Comparison of ENCODE assay signal across 3 fruit fly cellular contexts in the genomic region with DNA sequence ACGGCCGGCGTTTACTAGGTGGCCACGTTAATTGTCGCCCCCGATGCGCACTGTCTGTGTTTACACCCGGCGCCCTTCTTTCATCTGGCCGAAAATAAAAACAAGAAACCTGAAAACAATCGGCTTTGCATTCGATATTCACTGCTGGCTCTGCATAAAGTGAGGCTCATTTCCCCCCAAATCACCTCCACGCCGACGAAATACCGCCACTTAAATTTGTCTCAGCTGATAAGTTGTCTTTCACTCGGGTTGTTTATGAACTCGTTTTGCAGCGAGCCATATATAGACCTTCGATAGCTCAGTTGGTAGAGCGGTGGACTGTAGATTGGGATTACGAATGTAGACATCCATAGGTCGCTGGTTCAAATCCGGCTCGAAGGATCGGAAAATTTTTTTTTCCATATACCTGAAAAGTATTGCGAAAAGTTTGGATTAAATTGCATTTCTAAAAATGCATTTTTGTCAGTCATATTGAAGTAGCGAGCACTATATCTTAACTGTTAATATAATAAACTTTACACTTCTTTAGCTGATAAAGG.
TF ChIP-seq lines count a peak whose summit lies in the region.

No protein-coding gene starts in this region.

- no peak for TF ChIP-seq CTCF in whole organism, embryonic (GFP tag; optimal IDR thresholded peaks at IDR 0.05; lab: Kevin White, UChicago)

TF ChIP-seq in whole organism, adult, 20 proteins besides CTCF, POLR2A, EP300 and RAD21:
- TF ChIP-seq bab1 (GFP tag; optimal IDR thresholded peaks at IDR 0.05; lab: Kevin White, UChicago) = no peak
- no peak for TF ChIP-seq ovo (GFP tag; optimal IDR thresholded peaks at IDR 0.05; lab: Kevin White, UChicago)
- TF ChIP-seq tj (GFP tag; optimal IDR thresholded peaks at IDR 0.05; lab: Kevin White, UChicago) = peak; percentile 72

TF ChIP-seq in whole organism, embryonic, 481 proteins besides CTCF, POLR2A, EP300 and RAD21 (continues in another document):
- TF ChIP-seq CG10654 (GFP tag; optimal IDR thresholded peaks at IDR 0.05; lab: Kevin White, UChicago) = no peak
- 0 out of 3 replicates have a peak, but pooled peaks have one; percentile 42 for TF ChIP-seq CG14860 (GFP tag; IDR thresholded peaks at IDR 0.05; lab: Robert Waterston, UW; ENCODE audit: partially characterized antibody)
- no peak for TF ChIP-seq ac (GFP tag; optimal IDR thresholded peaks at IDR 0.05; lab: Kevin White, UChicago)
- TF ChIP-seq CG2712 (tag; optimal IDR thresholded peaks at IDR 0.05; lab: Kevin White, UChicago) = no peak
- TF ChIP-seq NFAT (GFP tag; IDR thresholded peaks at IDR 0.05; lab: Robert Waterston, UW) = no peak
- TF ChIP-seq mirr (GFP tag; optimal IDR thresholded peaks at IDR 0.05; lab: Kevin White, UChicago) = no peak
- TF ChIP-seq CG10543 (GFP tag; optimal IDR thresholded peaks at IDR 0.05; lab: Kevin White, UChicago) = no peak
- no peak for TF ChIP-seq CG7987 (GFP tag; optimal IDR thresholded peaks at IDR 0.05; lab: Kevin White, UChicago)
- no peak for TF ChIP-seq CG7372 (GFP tag; IDR thresholded peaks at IDR 0.05; lab: Robert Waterston, UW)
- TF ChIP-seq CG6813 (GFP tag; optimal IDR thresholded peaks at IDR 0.05; lab: Kevin White, UChicago) = no peak
- no peak for TF ChIP-seq Dad (GFP tag; optimal IDR thresholded peaks at IDR 0.05; lab: Kevin White, UChicago)
- no peak for TF ChIP-seq H15 (GFP tag; IDR thresholded peaks at IDR 0.05; lab: Robert Waterston, UW)
- peak; percentile 73; the same call in 1 of the 2 replicates for TF ChIP-seq amos (GFP tag; IDR thresholded peaks at IDR 0.05; lab: Robert Waterston, UW; ENCODE audit: partially characterized antibody)
- TF ChIP-seq pb (GFP tag; optimal IDR thresholded peaks at IDR 0.05; lab: Kevin White, UChicago) = no peak
- TF ChIP-seq insv (GFP tag; optimal IDR thresholded peaks at IDR 0.05; lab: Kevin White, UChicago) = no peak
- no peak for TF ChIP-seq pzg (GFP tag; optimal IDR thresholded peaks at IDR 0.05; lab: Kevin White, UChicago)
- TF ChIP-seq croc (GFP tag; conservative IDR thresholded peaks at IDR 0.05; lab: Robert Waterston, UW) = no peak
- TF ChIP-seq ash1 (GFP tag; optimal IDR thresholded peaks at IDR 0.05; lab: Kevin White, UChicago) = no peak
- 0 out of 3 replicates have a peak, but pooled peaks have one; percentile 35 for TF ChIP-seq ci (GFP tag; IDR thresholded peaks at IDR 0.05; lab: Robert Waterston, UW)
- no peak for TF ChIP-seq CG18476 (GFP tag; optimal IDR thresholded peaks at IDR 0.05; lab: Kevin White, UChicago)
- TF ChIP-seq CG3847 (GFP tag; IDR thresholded peaks at IDR 0.05; lab: Robert Waterston, UW) = no peak
- TF ChIP-seq gfzf (GFP tag; optimal IDR thresholded peaks at IDR 0.05; lab: Kevin White, UChicago) = no peak
- no peak for TF ChIP-seq CG6272 (GFP tag; IDR thresholded peaks at IDR 0.05; lab: Robert Waterston, UW)
- TF ChIP-seq odd (GFP tag; optimal IDR thresholded peaks at IDR 0.05; lab: Kevin White, UChicago) = no peak
- peak; percentile 74 for TF ChIP-seq CG6791 (GFP tag; IDR thresholded peaks at IDR 0.05; lab: Robert Waterston, UW; ENCODE audit: partially characterized antibody)
- TF ChIP-seq CG8281 (tag; optimal IDR thresholded peaks at IDR 0.05; lab: Kevin White, UChicago) = no peak
- peak; percentile 96 for TF ChIP-seq Bdp1 (GFP tag; optimal IDR thresholded peaks at IDR 0.05; lab: Kevin White, UChicago)
- no peak for TF ChIP-seq vnd (GFP tag; IDR thresholded peaks at IDR 0.05; lab: Robert Waterston, UW; ENCODE audit: partially characterized antibody)
- no peak for TF ChIP-seq hth (optimal IDR thresholded peaks at IDR 0.05; lab: Kevin White, UChicago)
- TF ChIP-seq chinmo (GFP tag; IDR thresholded peaks at IDR 0.05; lab: Robert Waterston, UW; ENCODE audit: partially characterized antibody) = no peak
- TF ChIP-seq HLH4C (GFP tag; IDR thresholded peaks at IDR 0.05; lab: Robert Waterston, UW; ENCODE audit: partially characterized antibody) = peak; percentile 15; the same call in 1 of the 3 replicates
- no peak for TF ChIP-seq Dek (tag; optimal IDR thresholded peaks at IDR 0.05; lab: Kevin White, UChicago)
- no peak for TF ChIP-seq CG3838 (GFP tag; optimal IDR thresholded peaks at IDR 0.05; lab: Kevin White, UChicago)
- peak; percentile 38 for TF ChIP-seq Med (GFP tag; lab: Kevin White, UChicago)
- TF ChIP-seq CG15011 (GFP tag; optimal IDR thresholded peaks at IDR 0.05; lab: Kevin White, UChicago) = no peak
- TF ChIP-seq crol (GFP tag; IDR thresholded peaks at IDR 0.05; lab: Robert Waterston, UW) = peak; percentile 41
- no peak for TF ChIP-seq CG32772 (GFP tag; IDR thresholded peaks at IDR 0.05; lab: Robert Waterston, UW)
- 0 out of 3 replicates have a peak, but pooled peaks have one; percentile 45 for TF ChIP-seq CG7963 (GFP tag; IDR thresholded peaks at IDR 0.05; lab: Robert Waterston, UW; ENCODE audit: partially characterized antibody)
- TF ChIP-seq wdn (GFP tag; IDR thresholded peaks at IDR 0.05; lab: Robert Waterston, UW) = no peak
- no peak for TF ChIP-seq Drgx (GFP tag; IDR thresholded peaks at IDR 0.05; lab: Robert Waterston, UW)

TF ChIP-seq in whole organism, prepupa, 60 proteins besides CTCF, POLR2A, EP300 and RAD21:
- TF ChIP-seq Eip78C (GFP tag; lab: Kevin White, UChicago) (peak; percentile 45), cyc (GFP tag; optimal IDR thresholded peaks at IDR 0.05; lab: Kevin White, UChicago) (no peak)
